Worm (Caenorhabditis elegans): ENCODE data around the gene R10E11.9.

Gene R10E11.9

ce11 chrIII:9813146-9813545 lies 19.7 kb upstream of the R10E11.9 start, which contains the start of gene ZK632.14:
Gene ZK632.14 (plus strand): TSS chrIII:9813446.
- TF ChIP-seq F22D6.2 (tag; optimal IDR thresholded peaks at IDR 0.05), result no peak
- TF ChIP-seq ztf-22 (GFP tag; optimal IDR thresholded peaks at IDR 0.05), result no peak
- TF ChIP-seq Y53G8AR.9 (GFP tag; conservative IDR thresholded peaks at IDR 0.05), result no peak
- no peak for TF ChIP-seq hsf-1 (GFP tag; IDR thresholded peaks at IDR 0.05)
- no peak for TF ChIP-seq athp-1 (tag; optimal IDR thresholded peaks at IDR 0.05)
- TF ChIP-seq ZK185.1 (tag; optimal IDR thresholded peaks at IDR 0.05; ENCODE audit: poor library complexity, severe bottlenecking), result no peak
- TF ChIP-seq lin-26 (GFP tag; IDR thresholded peaks at IDR 0.05), result no peak
- no peak for TF ChIP-seq B0035.1 (tag; optimal IDR thresholded peaks at IDR 0.05)
- TF ChIP-seq efl-1 (GFP tag; optimal IDR thresholded peaks at IDR 0.05), result no peak
- TF ChIP-seq mxl-1 (tag; optimal IDR thresholded peaks at IDR 0.05), result no peak
- TF ChIP-seq bed-2 (GFP tag; IDR thresholded peaks at IDR 0.05), result no peak
- TF ChIP-seq mes-4 (tag; optimal IDR thresholded peaks at IDR 0.05), result no peak
- no peak for TF ChIP-seq egl-18 (GFP tag; IDR thresholded peaks at IDR 0.05)
- TF ChIP-seq aptf-3 (GFP tag; IDR thresholded peaks at IDR 0.05), result no peak
- TF ChIP-seq rec-8 (tag; optimal IDR thresholded peaks at IDR 0.05), result no peak
- no peak for TF ChIP-seq nfya-1 (tag; optimal IDR thresholded peaks at IDR 0.05; ENCODE audit: borderline replicate concordance, insufficient read depth)
- no peak for TF ChIP-seq F10E7.11 (tag; optimal IDR thresholded peaks at IDR 0.05)
- no peak for TF ChIP-seq die-1 (tag; optimal IDR thresholded peaks at IDR 0.05)
- TF ChIP-seq ztf-28 (GFP tag; IDR thresholded peaks at IDR 0.05), result no peak
- no peak for TF ChIP-seq lin-40 (tag; optimal IDR thresholded peaks at IDR 0.05)

ce11 chrIII:9808179-9808578 lies 14.7 kb upstream of the R10E11.9 start, which contains the start of gene gtap-2:
Gene gtap-2 (plus strand): TSS chrIII:9808544.
- TF ChIP-seq ceh-100 (GFP tag; IDR thresholded peaks at IDR 0.05) (peak; percentile 85), F49E8.2 (tag; optimal IDR thresholded peaks at IDR 0.05; ENCODE audit: insufficient read depth) (no peak), ZK185.1 (tag; optimal IDR thresholded peaks at IDR 0.05; ENCODE audit: poor library complexity, severe bottlenecking) (peak; percentile 7)

- TF ChIP-seq xnd-1 (tag; optimal IDR thresholded peaks at IDR 0.05) (no peak), Y56A3A.18 (GFP tag; IDR thresholded peaks at IDR 0.05) (no peak), hsf-1 (GFP tag; IDR thresholded peaks at IDR 0.05) (no peak), gei-17 (GFP tag; optimal IDR thresholded peaks at IDR 0.05) (no peak), sptf-2 (GFP tag; optimal IDR thresholded peaks at IDR 0.05) (no peak), tbp1 (GFP tag; optimal IDR thresholded peaks at IDR 0.05) (no peak), ztf-3 (GFP tag; optimal IDR thresholded peaks at IDR 0.05) (no peak), attf-5 (GFP tag; optimal IDR thresholded peaks at IDR 0.05) (peak; percentile 47), die-1 (tag; optimal IDR thresholded peaks at IDR 0.05) (no peak), zim-3 (tag; optimal IDR thresholded peaks at IDR 0.05) (no peak), F57A8.1 (GFP tag; optimal IDR thresholded peaks at IDR 0.05) (no peak), cebp-1 (GFP tag; IDR thresholded peaks at IDR 0.05) (no peak), cebp-1 (tag; optimal IDR thresholded peaks at IDR 0.05) (peak; percentile 4), ZK185.1 (tag; optimal IDR thresholded peaks at IDR 0.05; ENCODE audit: poor library complexity, severe bottlenecking) (no peak), madf-8 (GFP tag; conservative IDR thresholded peaks at IDR 0.05) (no peak), attf-3 (GFP tag; conservative IDR thresholded peaks at IDR 0.05) (no peak), rec-8 (tag; optimal IDR thresholded peaks at IDR 0.05) (no peak), ceh-100 (GFP tag; IDR thresholded peaks at IDR 0.05) (no peak), ama-1 (optimal IDR thresholded peaks at IDR 0.05) (peak; percentile 21), ama-1 (GFP tag; optimal IDR thresholded peaks at IDR 0.05) (no peak), ceh-58 (GFP tag; IDR thresholded peaks at IDR 0.05) (no peak), repo-1 (tag; optimal IDR thresholded peaks at IDR 0.05) (no peak), athp-1 (tag; optimal IDR thresholded peaks at IDR 0.05) (no peak), dox-1 (GFP tag; IDR thresholded peaks at IDR 0.05) (no peak), ceh-91 (GFP tag; IDR thresholded peaks at IDR 0.05) (no peak), attf-6 (GFP tag; IDR thresholded peaks at IDR 0.05) (no peak), hlh-12 (tag; optimal IDR thresholded peaks at IDR 0.05) (no peak), lin-40 (tag; optimal IDR thresholded peaks at IDR 0.05) (no peak), F22D6.2 (tag; optimal IDR thresholded peaks at IDR 0.05) (no peak), lir-1 (GFP tag; conservative IDR thresholded peaks at IDR 0.05) (no peak), chd-7 (tag; optimal IDR thresholded peaks at IDR 0.05) (no peak)
These were observed 14.2 kb upstream of the R10E11.9 start for ce11 chrIII:9807560-9808046.
